Worm (Caenorhabditis elegans): ENCODE measurements around the gene moa-1.

moa-1 gene

ce11 chrIII:1922081-1922480, 47.6 kb downstream of the moa-1 start:
- TF ChIP-seq hlh-17 (GFP tag; optimal IDR thresholded peaks at IDR 0.05; ENCODE audit: borderline replicate concordance): no peak
- TF ChIP-seq efl-1 (optimal IDR thresholded peaks at IDR 0.05): no peak
- TF ChIP-seq efl-1 (GFP tag; optimal IDR thresholded peaks at IDR 0.05 in 1 of 2): peak in 1 of 2 experiments; percentile 75

- TF ChIP-seq C34B4.2 (tag; optimal IDR thresholded peaks at IDR 0.05) (peak; percentile 76), aha-1 (tag; optimal IDR thresholded peaks at IDR 0.05) (peak; percentile 93), dpl-1 (GFP tag; optimal IDR thresholded peaks at IDR 0.05) (peak; percentile 53 to 72 (median 68)), mab-9 (GFP tag; IDR thresholded peaks at IDR 0.05) (peak; percentile 88), sup-37 (GFP tag; optimal IDR thresholded peaks at IDR 0.05) (peak; percentile 94), fos-1 (tag; optimal IDR thresholded peaks at IDR 0.05) (peak; percentile 80), aly-2 (tag; optimal IDR thresholded peaks at IDR 0.05) (peak; percentile 80), C04F5.9 (tag; optimal IDR thresholded peaks at IDR 0.05) (peak; percentile 77), lin-39 (tag; optimal IDR thresholded peaks at IDR 0.05) (peak; percentile 86), nhr-76 (tag; optimal IDR thresholded peaks at IDR 0.05) (peak; percentile 29), tlp-1 (tag; optimal IDR thresholded peaks at IDR 0.05) (no peak), snpc-4 (tag; optimal IDR thresholded peaks at IDR 0.05) (peak; percentile 81), nhr-71 (tag; optimal IDR thresholded peaks at IDR 0.05) (peak; percentile 100), nhr-12 (tag; optimal IDR thresholded peaks at IDR 0.05) (peak; percentile 41), elt-2 (tag; optimal IDR thresholded peaks at IDR 0.05) (peak; percentile 86), alr-1 (tag; optimal IDR thresholded peaks at IDR 0.05; ENCODE audit: borderline replicate concordance) (no peak), unc-30 (tag; optimal IDR thresholded peaks at IDR 0.05) (no peak), nhr-90 (tag; optimal IDR thresholded peaks at IDR 0.05; ENCODE audit: poor library complexity) (peak; percentile 97), rnt-1 (tag; optimal IDR thresholded peaks at IDR 0.05) (peak; percentile 91), nhr-85 (tag) (peak; percentile 100), tbx-2 (tag; optimal IDR thresholded peaks at IDR 0.05) (peak; percentile 100), nhr-47 (tag; optimal IDR thresholded peaks at IDR 0.05) (peak; percentile 99), mep-1 (tag; optimal IDR thresholded peaks at IDR 0.05) (peak; percentile 87), fkh-10 (GFP tag; optimal IDR thresholded peaks at IDR 0.05) (peak; percentile 96), ceh-82 (tag; optimal IDR thresholded peaks at IDR 0.05) (peak; percentile 46 to 81 (median 75)), Y116A8C.19 (tag; optimal IDR thresholded peaks at IDR 0.05; ENCODE audit: borderline replicate concordance) (peak; percentile 16), ztf-4 (tag; optimal IDR thresholded peaks at IDR 0.05) (peak; percentile 89), ceh-90 (tag; optimal IDR thresholded peaks at IDR 0.05) (no peak), lin-13 (GFP tag; optimal IDR thresholded peaks at IDR 0.05) (peak; percentile 78), lin-14 (GFP tag; optimal IDR thresholded peaks at IDR 0.05) (peak; percentile 100), nhr-19 (GFP tag; conservative IDR thresholded peaks at IDR 0.05) (peak; percentile 97), nhr-20 (tag; optimal IDR thresholded peaks at IDR 0.05) (peak; percentile 100), zag-1 (tag; optimal IDR thresholded peaks at IDR 0.05) (peak; percentile 93), mef-2 (tag; optimal IDR thresholded peaks at IDR 0.05) (peak; percentile 95), lin-15B (tag; optimal IDR thresholded peaks at IDR 0.05) (no peak), ama-1 (optimal IDR thresholded peaks at IDR 0.05) (no peak), nhr-28 (tag; optimal IDR thresholded peaks at IDR 0.05) (no peak), unc-130 (tag; optimal IDR thresholded peaks at IDR 0.05) (peak; percentile 48), pag-3 (tag; optimal IDR thresholded peaks at IDR 0.05; ENCODE audit: borderline replicate concordance, insufficient read depth) (peak; percentile 60), swsn-7 (tag; optimal IDR thresholded peaks at IDR 0.05) (peak; percentile 98), unc-98 (GFP tag; IDR thresholded peaks at IDR 0.05) (peak; percentile 40; the same call in 1 of the 2 replicates), nhr-77 (tag; optimal IDR thresholded peaks at IDR 0.05) (peak; percentile 84), egl-27 (tag; optimal IDR thresholded peaks at IDR 0.05) (peak; percentile 86 to 99), lir-3 (tag; optimal IDR thresholded peaks at IDR 0.05; ENCODE audit: poor library complexity) (peak; percentile 72), hlh-4 (tag; optimal IDR thresholded peaks at IDR 0.05) (no peak), isw-1 (GFP tag; IDR thresholded peaks at IDR 0.05) (peak; percentile 81), blmp-1 (tag; optimal IDR thresholded peaks at IDR 0.05) (peak; percentile 97), lin-35 (GFP tag; optimal IDR thresholded peaks at IDR 0.05) (peak; percentile 69 to 85)
Observed at ce11 chrIII:1921136-1921680, 48.5 kb downstream of the moa-1 start.
